Worm (Caenorhabditis elegans) whole organism, young adult: ENCODE data around the gene F44E7.4.

Experiments
- C06A6.2 ChIP-seq: fragments of 200-800 bp; sonication (Bioruptor generic); conservative IDR thresholded peaks from 2 replicates; pipeline ENCODE4 v1.3.6; 2022; ENCODE audit warnings: missing genetic modification characterization, missing compliant biosample characterization
- C17E4.6 ChIP-seq: fragments of 200-800 bp; sonication (Bioruptor generic); IDR thresholded peaks from 2 replicates; pipeline ENCODE4 v1.3.6; 2022; ENCODE audit warnings: missing genetic modification reagents, missing genetic modification characterization, missing compliant biosample characterization
- D2030.7 ChIP-seq: fragments of 200-800 bp; sonication (Bioruptor generic); IDR thresholded peaks from 2 replicates; pipeline ENCODE4 v1.3.6; 2022; ENCODE audit warnings: missing genetic modification reagents, missing genetic modification characterization, missing compliant biosample characterization
- F23B12.7 ChIP-seq: sonication (generic microtip); optimal IDR thresholded peaks from 2 replicates; lab custom pipeline; 2017; ENCODE audit warnings: missing genetic modification characterization, mild to moderate bottlenecking, missing compliant biosample characterization, antibody characterized with exemption, moderate library complexity; ENCODE audit not compliant: insufficient read depth
- F39B2.1 ChIP-seq: fragments of 200-800 bp; sonication (Bioruptor generic); IDR thresholded peaks from 2 replicates; pipeline ENCODE4 v1.3.6; 2022; ENCODE audit warnings: missing genetic modification reagents, missing genetic modification characterization, missing compliant biosample characterization
- K11D2.4 ChIP-seq: fragments of 200-800 bp; sonication (Bioruptor generic); IDR thresholded peaks from 2 replicates; pipeline ENCODE4 v1.3.6; 2022; ENCODE audit warnings: missing genetic modification reagents, missing genetic modification characterization, missing compliant biosample characterization
- K12H6.12 ChIP-seq: fragments of 200-800 bp; sonication (Bioruptor generic); optimal IDR thresholded peaks from 2 replicates; lab custom pipeline; 2018; ENCODE audit warnings: mild to moderate bottlenecking, missing genetic modification characterization, missing compliant biosample characterization
- T26A5.8 ChIP-seq: sonication (generic microtip); optimal IDR thresholded peaks from 2 replicates; lab custom pipeline; 2016; ENCODE audit warnings: missing genetic modification characterization, missing compliant biosample characterization
- Y53G8AR.9 ChIP-seq: fragments of 200-800 bp; sonication (Bioruptor generic); conservative IDR thresholded peaks from 2 replicates; pipeline ENCODE4 v1.3.6; 2022; ENCODE audit warnings: missing genetic modification reagents, missing genetic modification characterization, missing compliant biosample characterization
- aptf-2 ChIP-seq: fragments of 200-800 bp; sonication (Bioruptor generic); conservative IDR thresholded peaks from 2 replicates; pipeline ENCODE4 v1.3.6; 2022; ENCODE audit warnings: missing genetic modification reagents, missing genetic modification characterization, missing compliant biosample characterization
- athp-1 ChIP-seq: sonication (generic microtip); optimal IDR thresholded peaks from 2 replicates; lab custom pipeline; 2017; ENCODE audit warnings: mild to moderate bottlenecking, missing genetic modification characterization, missing compliant biosample characterization
- bed-1 ChIP-seq: fragments of 200-800 bp; sonication (Bioruptor generic); IDR thresholded peaks from 2 replicates; pipeline ENCODE4 v1.3.6; 2022; ENCODE audit warnings: missing genetic modification reagents, missing genetic modification characterization, missing compliant biosample characterization
- bed-2 ChIP-seq: fragments of 200-800 bp; sonication (Bioruptor generic); IDR thresholded peaks from 2 replicates; pipeline ENCODE4 v1.3.6; 2022; ENCODE audit warnings: missing genetic modification reagents, missing genetic modification characterization, missing compliant biosample characterization
- cebp-1 ChIP-seq, 2 experiments: fragments of 200-800 bp in 1 of 2; sonication (Bioruptor generic) in 1 of 2; sonication (generic microtip) in 1 of 2; IDR thresholded peaks in 1 of 2; optimal IDR thresholded peaks in 1 of 2; 2 replicates each; pipeline versions ENCODE4 v1.3.6 to Lab custom; 2017 to 2022; ENCODE audit warnings: missing compliant biosample characterization in 2 of 2, missing genetic modification characterization in 2 of 2, mild to moderate bottlenecking in 1 of 2, missing genetic modification reagents in 1 of 2, moderate library complexity in 1 of 2
- ceh-40 ChIP-seq: fragments of 200-800 bp; sonication (Bioruptor generic); IDR thresholded peaks from 2 replicates; pipeline ENCODE4 v1.3.6; 2022; ENCODE audit warnings: missing genetic modification characterization, missing compliant biosample characterization
- ceh-79 ChIP-seq: sonication (generic microtip); optimal IDR thresholded peaks from 2 replicates; lab custom pipeline; 2017; ENCODE audit warnings: mild to moderate bottlenecking, missing genetic modification characterization, missing compliant biosample characterization
- die-1 ChIP-seq: sonication (generic microtip); optimal IDR thresholded peaks from 2 replicates; lab custom pipeline; 2016; ENCODE audit warnings: missing genotype, mild to moderate bottlenecking, missing genetic modification characterization, missing compliant biosample characterization
- dox-1 ChIP-seq: fragments of 200-800 bp; sonication (Bioruptor generic); IDR thresholded peaks from 2 replicates; pipeline ENCODE4 v1.3.6; 2022; ENCODE audit warnings: missing genetic modification reagents, missing genetic modification characterization, missing compliant biosample characterization
- dpff-1 ChIP-seq: sonication (generic microtip); optimal IDR thresholded peaks from 2 replicates; lab custom pipeline; 2017; ENCODE audit warnings: mild to moderate bottlenecking, missing genetic modification characterization, missing compliant biosample characterization
- dpl-1 ChIP-seq: fragments of 150-350 bp; optimal IDR thresholded peaks from 2 replicates; lab custom pipeline; 2014; ENCODE audit warnings: missing biosample characterization, missing genetic modification reagents, missing genetic modification characterization
- egl-18 ChIP-seq: fragments of 200-800 bp; sonication (Bioruptor generic); IDR thresholded peaks from 2 replicates; pipeline ENCODE4 v1.3.6; 2022; ENCODE audit warnings: missing genetic modification reagents, missing genetic modification characterization, missing compliant biosample characterization
- egl-44 ChIP-seq: fragments of 200-800 bp; sonication (Bioruptor generic); IDR thresholded peaks from 2 replicates; pipeline ENCODE4 v1.3.6; 2022; ENCODE audit warnings: missing genetic modification reagents, missing genetic modification characterization, missing compliant biosample characterization
- ekl-4 ChIP-seq: fragments of 200-800 bp; sonication (Bioruptor generic); IDR thresholded peaks from 2 replicates; pipeline ENCODE4 v1.3.6; 2022; ENCODE audit warnings: missing genetic modification reagents, missing genetic modification characterization, missing compliant biosample characterization
- gei-17 ChIP-seq: fragments of 200-800 bp; sonication (Bioruptor generic); optimal IDR thresholded peaks from 2 replicates; lab custom pipeline; 2018; ENCODE audit warnings: mild to moderate bottlenecking, missing genetic modification characterization, missing compliant biosample characterization
- hlh-12 ChIP-seq: sonication (generic microtip); optimal IDR thresholded peaks from 2 replicates; lab custom pipeline; 2016; ENCODE audit warnings: missing genetic modification characterization, missing compliant biosample characterization
- hlh-26 ChIP-seq: fragments of 200-800 bp; sonication (Bioruptor generic); conservative IDR thresholded peaks from 2 replicates; pipeline ENCODE4 v1.3.6; 2022; ENCODE audit warnings: missing genetic modification reagents, missing genetic modification characterization, missing compliant biosample characterization
- hmg-1.2 ChIP-seq: fragments of 200-800 bp; sonication (Bioruptor generic); IDR thresholded peaks from 2 replicates; pipeline ENCODE4 v1.3.6; 2022; ENCODE audit warnings: missing genetic modification reagents, missing genetic modification characterization, missing compliant biosample characterization
- hsf-1 ChIP-seq: fragments of 200-800 bp; sonication (Bioruptor generic); IDR thresholded peaks from 2 replicates; pipeline ENCODE4 v1.3.6; 2022; ENCODE audit warnings: missing genetic modification reagents, missing genetic modification characterization, missing compliant biosample characterization
- let-526 ChIP-seq: fragments of 200-800 bp; sonication (Bioruptor generic); IDR thresholded peaks from 2 replicates; pipeline ENCODE4 v1.3.6; 2022; ENCODE audit warnings: missing genetic modification reagents, missing genetic modification characterization, missing compliant biosample characterization
- lin-35 ChIP-seq, 3 experiments: fragments of 150-350 bp in 2 of 3; sonication (generic microtip) in 1 of 3; optimal IDR thresholded peaks; 2 replicates each; lab custom pipeline; 2014 to 2018; ENCODE audit warnings: missing biosample characterization in 3 of 3, missing genetic modification characterization in 3 of 3, missing genetic modification reagents in 3 of 3
- madf-10 ChIP-seq: sonication (generic microtip); optimal IDR thresholded peaks from 2 replicates; lab custom pipeline; 2016; ENCODE audit warnings: mild to moderate bottlenecking, missing genetic modification characterization, missing compliant biosample characterization
- nfya-2 ChIP-seq: fragments of 200-800 bp; sonication (Bioruptor generic); IDR thresholded peaks from 2 replicates; pipeline ENCODE4 v1.3.6; 2022; ENCODE audit warnings: missing genetic modification reagents, missing genetic modification characterization, missing compliant biosample characterization
- nhr-120 ChIP-seq: fragments of 200-800 bp; sonication (Bioruptor generic); IDR thresholded peaks from 2 replicates; pipeline ENCODE4 v1.3.6; 2022; ENCODE audit warnings: missing genetic modification characterization, missing compliant biosample characterization
- nhr-90 ChIP-seq: sonication (generic microtip); optimal IDR thresholded peaks from 2 replicates; lab custom pipeline; 2016; ENCODE audit warnings: missing genotype, mild to moderate bottlenecking, missing genetic modification characterization, missing compliant biosample characterization
- pha-4 ChIP-seq: fragments of 150-350 bp; sonication (generic microtip); optimal IDR thresholded peaks from 2 replicates; lab custom pipeline; 2014; ENCODE audit warnings: missing biosample characterization, missing genetic modification reagents, missing genetic modification characterization
- sea-2 ChIP-seq: fragments of 200-800 bp; sonication (Bioruptor generic); IDR thresholded peaks from 2 replicates; pipeline ENCODE4 v1.3.6; 2022; ENCODE audit warnings: missing genetic modification characterization, missing compliant biosample characterization
- snpc-1.1 ChIP-seq: sonication (generic microtip); optimal IDR thresholded peaks from 2 replicates; lab custom pipeline; 2017; ENCODE audit warnings: missing genetic modification characterization, mild to moderate bottlenecking, missing compliant biosample characterization, antibody characterized with exemption, moderate library complexity, missing genotype, missing genetic modification reagents; ENCODE audit not compliant: insufficient read depth
- snpc-4 ChIP-seq, 5 experiments: fragments of 150-350 bp in 1 of 5; sonication (generic microtip) in 4 of 5; optimal IDR thresholded peaks; 2 replicates each; lab custom pipeline; 2014 to 2018; ENCODE audit warnings: missing genetic modification characterization in 5 of 5, missing biosample characterization in 3 of 5, antibody characterized with exemption in 2 of 5, mild to moderate bottlenecking in 2 of 5, missing compliant biosample characterization in 2 of 5, missing genotype in 2 of 5, moderate library complexity in 2 of 5, missing genetic modification reagents in 1 of 5
- sptf-2 ChIP-seq: fragments of 200-800 bp; sonication (Bioruptor generic); optimal IDR thresholded peaks from 2 replicates; lab custom pipeline; 2018; ENCODE audit warnings: mild to moderate bottlenecking, missing genetic modification characterization, missing compliant biosample characterization
- unc-130 ChIP-seq: sonication (generic microtip); optimal IDR thresholded peaks from 2 replicates; lab custom pipeline; 2016; ENCODE audit warnings: missing genetic modification reagents, missing genetic modification characterization, missing compliant biosample characterization
- zfh-2 ChIP-seq: fragments of 200-800 bp; sonication (Bioruptor generic); conservative IDR thresholded peaks from 2 replicates; pipeline ENCODE4 v1.3.6; 2022; ENCODE audit warnings: missing genetic modification reagents, missing genetic modification characterization, missing compliant biosample characterization
- ztf-26 ChIP-seq: sonication (generic microtip); optimal IDR thresholded peaks from 2 replicates; lab custom pipeline; 2017; ENCODE audit warnings: missing genetic modification characterization, missing compliant biosample characterization
- ztf-3 ChIP-seq: fragments of 200-800 bp; sonication (Bioruptor generic); optimal IDR thresholded peaks from 2 replicates; lab custom pipeline; 2018; ENCODE audit warnings: mild to moderate bottlenecking, missing genetic modification characterization, missing compliant biosample characterization
- ztf-6 ChIP-seq: fragments of 200-800 bp; sonication (Bioruptor generic); IDR thresholded peaks from 2 replicates; pipeline ENCODE4 v1.3.6; 2022; ENCODE audit warnings: missing genetic modification reagents, missing genetic modification characterization, missing compliant biosample characterization

F44E7.4 gene

DNA sequence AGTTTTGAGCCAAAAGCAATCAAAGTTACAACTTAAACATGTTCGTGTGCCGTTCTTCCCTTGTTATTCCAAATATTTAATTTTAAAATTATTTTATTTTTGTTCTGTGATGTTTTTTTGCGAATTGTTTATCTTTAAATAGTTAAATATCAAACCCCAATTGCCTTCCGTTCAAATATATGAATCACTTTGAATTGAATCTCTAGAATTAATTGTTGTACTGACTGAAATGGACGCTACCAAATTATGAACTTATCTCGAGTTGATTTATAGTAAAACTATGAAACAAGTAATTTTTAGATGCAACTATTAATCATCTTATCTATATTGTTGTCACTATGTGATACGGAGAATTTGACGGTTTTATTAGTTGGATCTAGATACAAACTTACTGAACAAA lies 15.3 kb upstream of the F44E7.4 start, which contains the start of gene ZC250.2:
TSS of gene ZC250.2 (plus strand) at position 301 of the 400 bp plus-strand sequence.
- TF ChIP-seq hsf-1 (GFP tag; lab: Robert Waterston, UW) (0 out of 2 replicates have a peak, but pooled peaks have one; percentile 27), madf-10 (tag; lab: Kevin White, UChicago) (no peak), snpc-4 (GFP tag; optimal IDR thresholded peaks at IDR 0.05; lab: Kevin White, UChicago) (no peak), snpc-4 (tag; optimal IDR thresholded peaks at IDR 0.05; lab: Kevin White, UChicago) (no peak)
- TF ChIP-seq, all 124 proteins: peak for 1

DNA sequence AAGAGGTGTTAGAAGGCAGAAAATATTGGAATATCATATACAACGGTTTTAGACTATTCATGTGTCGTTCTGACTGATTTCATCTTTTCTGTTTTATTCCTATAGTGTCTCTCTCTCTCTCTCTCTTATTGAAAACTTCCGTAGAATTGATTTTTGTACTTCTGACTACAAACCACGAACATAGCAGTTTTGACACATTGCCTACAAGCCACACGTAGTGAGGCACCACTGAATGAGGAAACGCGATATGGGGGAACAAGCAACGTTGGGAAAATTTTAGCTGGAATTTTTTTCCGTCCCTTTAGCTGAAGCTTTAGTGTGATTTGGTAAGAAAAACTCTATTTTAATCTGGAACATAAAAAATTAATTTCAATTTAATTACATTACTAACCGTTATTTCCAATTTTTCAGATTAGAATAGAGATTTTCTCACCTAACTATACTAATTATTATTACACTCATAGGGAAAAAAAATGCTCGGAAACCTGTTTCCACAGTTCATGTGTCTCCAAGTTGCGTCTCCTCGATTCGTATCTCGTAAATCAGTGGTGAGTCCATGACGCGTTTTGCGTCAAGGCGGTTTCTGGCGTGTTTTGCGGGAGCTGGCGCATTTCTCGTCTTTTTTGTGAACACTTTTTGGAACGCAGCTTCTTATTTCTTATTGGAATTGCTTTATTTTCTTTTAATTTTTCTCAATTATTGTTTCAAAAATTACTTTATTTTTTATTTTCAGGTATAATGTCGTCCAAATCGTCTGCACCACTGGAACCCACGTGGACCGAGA lies 13.9 kb upstream of the F44E7.4 start, which contains the start of the genes nhr-142 and F44E7.9:
TSS of gene nhr-142 (minus strand) at position 57 of the 784 bp plus-strand sequence.
TSS of gene F44E7.9 (plus strand) at position 734 of the 784 bp plus-strand sequence.
- TF ChIP-seq hlh-12 = no peak
- TF ChIP-seq ztf-26 (tag; lab: Kevin White, UChicago) = peak; percentile 47
- 0 out of 2 replicates have a peak, but pooled peaks have one; percentile 22 for TF ChIP-seq C17E4.6 (GFP tag; lab: Robert Waterston, UW)
- peak; percentile 84; the same call in 1 of the 2 replicates for TF ChIP-seq Y53G8AR.9
- no peak for TF ChIP-seq dpff-1 (tag; lab: Kevin White, UChicago)
- TF ChIP-seq K12H6.12 = peak; percentile 66
- TF ChIP-seq egl-44 (GFP tag; lab: Robert Waterston, UW) = peak; percentile 48; the same call in 1 of the 2 replicates
- TF ChIP-seq snpc-1.1 (tag; lab: Kevin White, UChicago) = no peak
- peak in 2 of 3 experiments; percentile 54 to 72 for TF ChIP-seq lin-35 (GFP tag; optimal IDR thresholded peaks at IDR 0.05; lab: Kevin White, UChicago)
- no peak for TF ChIP-seq ceh-79 (tag; lab: Kevin White, UChicago)
- no peak for TF ChIP-seq ztf-3 (GFP tag; lab: Kevin White, UChicago)
- peak; percentile 58 for TF ChIP-seq hmg-1.2 (GFP tag; lab: Robert Waterston, UW)
- no peak for TF ChIP-seq ztf-6 (GFP tag; lab: Robert Waterston, UW)
- peak; percentile 54; the same call in 1 of the 2 replicates for TF ChIP-seq cebp-1 (GFP tag; IDR thresholded peaks at IDR 0.05; lab: Robert Waterston, UW)
- TF ChIP-seq cebp-1 (tag; optimal IDR thresholded peaks at IDR 0.05; lab: Kevin White, UChicago) = peak; percentile 84
- no peak for TF ChIP-seq nhr-120 (GFP tag; lab: Robert Waterston, UW)
- no peak for TF ChIP-seq ceh-40
- TF ChIP-seq athp-1 (tag; lab: Kevin White, UChicago) = peak; percentile 56
- TF ChIP-seq dpl-1 = peak; percentile 50
- TF ChIP-seq die-1 (tag; lab: Kevin White, UChicago) = no peak
- TF ChIP-seq bed-1 (GFP tag; lab: Robert Waterston, UW) = no peak
- no peak for TF ChIP-seq gei-17 (GFP tag; lab: Kevin White, UChicago)
- TF ChIP-seq sptf-2 = no peak
- peak; percentile 95 for TF ChIP-seq dox-1
- no peak for TF ChIP-seq bed-2 (GFP tag; lab: Robert Waterston, UW)
- TF ChIP-seq pha-4 (tag; lab: Kevin White, UChicago) = no peak
- peak; percentile 76 for TF ChIP-seq D2030.7 (GFP tag; lab: Robert Waterston, UW)
- TF ChIP-seq zfh-2 (GFP tag; lab: Robert Waterston, UW) = no peak
- TF ChIP-seq T26A5.8 (tag; lab: Kevin White, UChicago) = no peak
- no peak for TF ChIP-seq sea-2
- TF ChIP-seq hlh-26 (GFP tag; lab: Robert Waterston, UW) = no peak
- no peak for TF ChIP-seq F39B2.1
- peak; percentile 67; the same call in 1 of the 2 replicates for TF ChIP-seq let-526
- TF ChIP-seq C06A6.2 (GFP tag; lab: Robert Waterston, UW) = peak; percentile 81
- peak; percentile 65 for TF ChIP-seq F23B12.7 (tag; lab: Kevin White, UChicago)
- TF ChIP-seq K11D2.4 (GFP tag; lab: Robert Waterston, UW) = peak; percentile 70
- no peak for TF ChIP-seq aptf-2 (GFP tag; lab: Robert Waterston, UW)
- no peak for TF ChIP-seq nfya-2 (GFP tag; lab: Robert Waterston, UW)
- TF ChIP-seq egl-18 (GFP tag; lab: Robert Waterston, UW) = no peak
- TF ChIP-seq unc-130 (GFP tag; lab: Kevin White, UChicago) = peak; percentile 40
- no peak for TF ChIP-seq nhr-90 (tag; lab: Kevin White, UChicago)
- peak; percentile 30; the same call in 1 of the 2 replicates for TF ChIP-seq ekl-4
